Worm (Caenorhabditis elegans) whole organism, mixed stage, embryonic: ENCODE results near the gene rpl-32.

Source experiments
- elt-3 ChIP-seq: fragments of 150-350 bp; optimal IDR thresholded peaks from 2 replicates; lab custom pipeline; 2014; ENCODE audit warnings: missing biosample characterization, missing genetic modification characterization
- lsy-2 ChIP-seq: fragments of 150-350 bp; optimal IDR thresholded peaks from 2 replicates; lab custom pipeline; 2014; ENCODE audit warnings: missing biosample characterization, missing genetic modification characterization
- unc-62 ChIP-seq: fragments of 150-350 bp; optimal IDR thresholded peaks from 2 replicates; lab custom pipeline; 2014; ENCODE audit warnings: missing biosample characterization, missing genetic modification reagents, missing genetic modification characterization

DNA sequence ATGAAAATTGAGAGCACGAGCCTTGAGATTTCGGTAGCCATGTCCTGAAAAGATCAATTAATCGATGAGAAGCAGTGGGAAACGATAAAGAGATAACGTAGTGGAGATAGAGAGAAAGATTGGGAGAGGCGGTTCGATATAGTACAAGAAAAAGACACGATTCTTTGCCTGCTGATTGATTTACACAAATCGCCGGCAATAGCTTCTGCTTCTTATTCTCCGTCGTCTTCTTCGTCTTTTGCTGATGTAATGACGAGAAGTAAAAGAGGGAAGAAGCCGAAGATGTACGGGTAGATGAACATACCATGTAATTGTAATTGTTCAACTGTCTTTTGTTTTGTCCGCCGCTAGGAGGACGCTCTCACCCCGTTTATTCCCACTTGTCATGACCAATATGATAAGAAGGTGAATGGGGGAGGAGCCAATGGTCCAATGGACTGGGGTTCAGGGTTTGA, 27.6 kb downstream of the rpl-32 start, which contains the start of gene F37B12.1:
- TF ChIP-seq unc-62 (GFP tag; lab: Kevin White, UChicago) (no peak), elt-3 (tag; lab: Kevin White, UChicago) (no peak), lsy-2 (tag; lab: Kevin White, UChicago) (no peak)
